Fruit fly (Drosophila melanogaster): ENCODE data around the gene CG17721.
A peak's percentile ranks its signal among the peaks of the same experiment; 100 is the strongest.

The CG17721 gene

DNA sequence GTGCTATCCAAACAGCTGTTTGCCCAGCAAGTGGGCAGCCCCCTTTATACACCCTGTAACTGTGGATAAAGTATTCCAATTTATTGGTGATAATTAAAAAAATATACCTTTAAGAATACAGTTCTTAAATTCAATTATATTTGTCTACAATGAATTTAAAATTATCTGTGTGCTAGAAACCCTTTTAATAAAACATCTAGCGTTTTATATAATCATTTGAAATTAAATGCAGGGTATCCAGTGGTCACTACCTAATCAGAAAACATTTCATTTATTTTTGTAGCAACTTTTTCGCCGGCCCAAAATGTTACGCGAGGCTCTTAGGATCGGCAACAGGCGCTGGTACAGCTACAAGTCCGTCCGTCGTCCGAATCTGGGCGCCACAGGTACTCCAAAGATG, 8.4 kb upstream of the CG17721 start, which contains the start of gene CG17726 (continued):
- TF ChIP-seq grn (GFP tag; optimal IDR thresholded peaks at IDR 0.05), result peak; percentile 70
- peak; percentile 99 for TF ChIP-seq ap (GFP tag; IDR thresholded peaks at IDR 0.05)
- no peak for TF ChIP-seq Kr (GFP tag; optimal IDR thresholded peaks at IDR 0.05)
- TF ChIP-seq ERR (GFP tag; optimal IDR thresholded peaks at IDR 0.05), result peak; percentile 63
- peak; percentile 99 for TF ChIP-seq gsb-n (tag; optimal IDR thresholded peaks at IDR 0.05)
- peak; percentile 69 for TF ChIP-seq Dip2 (GFP tag; IDR thresholded peaks at IDR 0.05)
- peak; percentile 96 for TF ChIP-seq ken (GFP tag; IDR thresholded peaks at IDR 0.05)
- peak; percentile 92 for TF ChIP-seq B-H2 (GFP tag; optimal IDR thresholded peaks at IDR 0.05)
- TF ChIP-seq CG12391 (tag; optimal IDR thresholded peaks at IDR 0.05), result peak; percentile 99
- peak; percentile 95 for TF ChIP-seq CG3726 (GFP tag; IDR thresholded peaks at IDR 0.05)
- TF ChIP-seq lmd (GFP tag; IDR thresholded peaks at IDR 0.05), result peak; percentile 98
- TF ChIP-seq tna (GFP tag; IDR thresholded peaks at IDR 0.05; ENCODE audit: partially characterized antibody), result no peak
- TF ChIP-seq CG18764 (GFP tag; optimal IDR thresholded peaks at IDR 0.05), result peak; percentile 89
- TF ChIP-seq Ets97D (GFP tag; optimal IDR thresholded peaks at IDR 0.05), result peak; percentile 46
- peak; percentile 88 for TF ChIP-seq da (GFP tag; optimal IDR thresholded peaks at IDR 0.05)
- TF ChIP-seq CG9876 (GFP tag; optimal IDR thresholded peaks at IDR 0.05), result peak; percentile 52
- peak; percentile 99 for TF ChIP-seq D19A (tag; optimal IDR thresholded peaks at IDR 0.05)
- TF ChIP-seq NC2β (GFP tag; optimal IDR thresholded peaks at IDR 0.05), result peak; percentile 76
- peak; percentile 98 for TF ChIP-seq CG2678 (tag; optimal IDR thresholded peaks at IDR 0.05)
- peak; percentile 97 for TF ChIP-seq CG3847 (GFP tag; IDR thresholded peaks at IDR 0.05)
- no peak for TF ChIP-seq CG6791 (GFP tag; IDR thresholded peaks at IDR 0.05; ENCODE audit: partially characterized antibody)
- TF ChIP-seq Nf-YC (tag; optimal IDR thresholded peaks at IDR 0.05), result peak; percentile 79
- TF ChIP-seq vvl (GFP tag; IDR thresholded peaks at IDR 0.05), result peak; percentile 99
- peak; percentile 86 for TF ChIP-seq CG2116 (GFP tag; optimal IDR thresholded peaks at IDR 0.05)
- TF ChIP-seq CG17359 (tag; optimal IDR thresholded peaks at IDR 0.05), result peak; percentile 98
- TF ChIP-seq klu (GFP tag; IDR thresholded peaks at IDR 0.05), result peak; percentile 92
- TF ChIP-seq sisA (GFP tag; IDR thresholded peaks at IDR 0.05), result peak; percentile 97
- peak; percentile 93 for TF ChIP-seq CG3065 (GFP tag; optimal IDR thresholded peaks at IDR 0.05)
- peak; percentile 89 for TF ChIP-seq Nf-YB (GFP tag; optimal IDR thresholded peaks at IDR 0.05)
- peak; percentile 96 for TF ChIP-seq ind (GFP tag; optimal IDR thresholded peaks at IDR 0.05)
- TF ChIP-seq CG8478 (optimal IDR thresholded peaks at IDR 0.05), result no peak
- peak; percentile 88; the same call in 1 of the 2 replicates for TF ChIP-seq ham (GFP tag; IDR thresholded peaks at IDR 0.05)
- TF ChIP-seq Dref (GFP tag; IDR thresholded peaks at IDR 0.05), result peak; percentile 20; the same call in 1 of the 2 replicates
- no peak for TF ChIP-seq zf30C (GFP tag; optimal IDR thresholded peaks at IDR 0.05)
- TF ChIP-seq jumu (GFP tag; optimal IDR thresholded peaks at IDR 0.05), result peak; percentile 79
- peak; percentile 96 for TF ChIP-seq CG9817 (tag; optimal IDR thresholded peaks at IDR 0.05)
- peak; percentile 98 for TF ChIP-seq Drgx (GFP tag; IDR thresholded peaks at IDR 0.05)
- peak; percentile 98 for TF ChIP-seq otp (GFP tag; IDR thresholded peaks at IDR 0.05)
- peak in 1 of 3 experiments; percentile 94 for TF ChIP-seq Stat92E (GFP tag; optimal IDR thresholded peaks at IDR 0.05)
- no peak for TF ChIP-seq amos (GFP tag; IDR thresholded peaks at IDR 0.05; ENCODE audit: partially characterized antibody)
- peak; percentile 99 for TF ChIP-seq HLH3B (GFP tag; IDR thresholded peaks at IDR 0.05)
- peak; percentile 90 for TF ChIP-seq NFAT (GFP tag; IDR thresholded peaks at IDR 0.05)
- TF ChIP-seq CG12744 (GFP tag; optimal IDR thresholded peaks at IDR 0.05), result peak; percentile 92
- peak in 1 of 2 experiments; percentile 97 for TF ChIP-seq Eip74EF (GFP tag; optimal IDR thresholded peaks at IDR 0.05)
- peak; percentile 80 for TF ChIP-seq Antp (GFP tag; optimal IDR thresholded peaks at IDR 0.05)
- peak; percentile 93 for TF ChIP-seq CG7271 (tag; optimal IDR thresholded peaks at IDR 0.05)
- peak; percentile 96 for TF ChIP-seq CG13775 (GFP tag; optimal IDR thresholded peaks at IDR 0.05)
- TF ChIP-seq CG8944 (GFP tag; optimal IDR thresholded peaks at IDR 0.05), result peak; percentile 87
- TF ChIP-seq PHDP (tag; optimal IDR thresholded peaks at IDR 0.05), result peak; percentile 99
- peak; percentile 94 for TF ChIP-seq gt (GFP tag; IDR thresholded peaks at IDR 0.05)
- TF ChIP-seq mld (GFP tag; IDR thresholded peaks at IDR 0.05; ENCODE audit: partially characterized antibody), result no peak
